Fruit fly (Drosophila melanogaster) whole organism, embryonic: ENCODE data around the gene CG13124.

Source experiments
- Ada2b ChIP-seq: fragments of 200-800 bp; sonication (Bioruptor generic); IDR thresholded peaks from 2 replicates; pipeline ENCODE4 v1.3.6; 2022; ENCODE audit warnings: missing biosample characterization, missing genetic modification characterization
- CG10979 ChIP-seq: fragments of 200-800 bp; sonication (Bioruptor generic); optimal IDR thresholded peaks from 2 replicates; lab custom pipeline; 2018; ENCODE audit warnings: missing biosample characterization, mild to moderate bottlenecking, missing genetic modification characterization, moderate library complexity
- CG11093 ChIP-seq: fragments of 200-800 bp; sonication (Bioruptor generic); IDR thresholded peaks from 3 replicates; pipeline ENCODE4 v1.3.6; 2022; ENCODE audit warnings: missing biosample characterization, missing genetic modification characterization
- CG1529 ChIP-seq: fragments of 200-800 bp; sonication (Bioruptor generic); optimal IDR thresholded peaks from 3 replicates; lab custom pipeline; 2018; ENCODE audit warnings: missing biosample characterization, missing genetic modification characterization
- CG15479 ChIP-seq: fragments of 200-800 bp; sonication (Bioruptor generic); optimal IDR thresholded peaks from 3 replicates; lab custom pipeline; 2019; ENCODE audit warnings: missing biosample characterization, mild to moderate bottlenecking, missing genetic modification characterization, moderate library complexity
- CG17612 ChIP-seq: fragments of 200-800 bp; sonication (Bioruptor generic); IDR thresholded peaks from 2 replicates; pipeline ENCODE4 v1.3.6; 2022; ENCODE audit warnings: missing biosample characterization, missing genetic modification characterization
- CG1832 ChIP-seq: fragments of 200-800 bp; sonication (Bioruptor generic); optimal IDR thresholded peaks from 2 replicates; lab custom pipeline; 2017; ENCODE audit warnings: missing biosample characterization, mild to moderate bottlenecking, missing genetic modification characterization, inconsistent platforms
- CG2116 ChIP-seq: fragments of 200-800 bp; sonication (Bioruptor generic); optimal IDR thresholded peaks from 3 replicates; lab custom pipeline; 2018; ENCODE audit warnings: missing biosample characterization, mild to moderate bottlenecking, missing genetic modification characterization
- CG2199 ChIP-seq: fragments of 200-800 bp; sonication (Bioruptor generic); IDR thresholded peaks from 3 replicates; pipeline ENCODE4 v1.3.6; 2022; ENCODE audit warnings: missing biosample characterization, missing genetic modification characterization
- CG3726 ChIP-seq: fragments of 200-800 bp; sonication (Bioruptor generic); IDR thresholded peaks from 3 replicates; pipeline ENCODE4, ENCODE4 v1.3.6; 2022; ENCODE audit warnings: missing biosample characterization, missing genetic modification characterization
- CG42726 ChIP-seq: fragments of 200-800 bp; sonication (Bioruptor generic); IDR thresholded peaks from 2 replicates; pipeline ENCODE4 v1.3.6; 2022; ENCODE audit warnings: missing biosample characterization, missing genetic modification characterization; ENCODE audit not compliant: partially characterized antibody
- CG4360 ChIP-seq: fragments of 200-800 bp; sonication (Bioruptor generic); IDR thresholded peaks from 2 replicates; pipeline ENCODE4 v1.3.6; 2022; ENCODE audit warnings: missing biosample characterization, missing genetic modification characterization
- CG7372 ChIP-seq: fragments of 200-800 bp; sonication (Bioruptor generic); IDR thresholded peaks from 2 replicates; pipeline ENCODE4 v1.3.6; 2022; ENCODE audit warnings: missing biosample characterization, missing genetic modification characterization
- CG8290 ChIP-seq, 3 experiments: fragments of 200-800 bp; sonication (Bioruptor generic); optimal IDR thresholded peaks; 2 replicates each; lab custom pipeline; 2016 to 2019; ENCODE audit warnings: missing biosample characterization in 3 of 3, missing genetic modification characterization in 3 of 3, mild to moderate bottlenecking in 2 of 3, moderate library complexity in 1 of 3
- CrebB ChIP-seq: fragments of 200-800 bp; sonication (Bioruptor generic); optimal IDR thresholded peaks from 3 replicates; lab custom pipeline; 2018; ENCODE audit warnings: missing biosample characterization, mild to moderate bottlenecking, missing genetic modification characterization
- Deaf1 ChIP-seq: fragments of 200-800 bp; optimal IDR thresholded peaks from 3 replicates; lab custom pipeline; 2019; ENCODE audit warnings: missing biosample characterization, mild to moderate bottlenecking, missing genetic modification characterization, moderate library complexity
- Hmr ChIP-seq: fragments of 200-800 bp; sonication (Bioruptor generic); optimal IDR thresholded peaks from 3 replicates; lab custom pipeline; 2017; ENCODE audit warnings: mild to moderate bottlenecking, missing biosample characterization, missing genetic modification reagents, missing genetic modification characterization
- Med ChIP-seq: fragments of 200-800 bp; sonication (Bioruptor generic); peaks from one replicate; lab custom pipeline; 2016; ENCODE audit warnings: missing biosample characterization, missing genetic modification characterization, mild to moderate bottlenecking, inconsistent platforms, moderate library complexity
- Myb ChIP-seq: fragments of 200-800 bp; sonication (Bioruptor generic); optimal IDR thresholded peaks from 2 replicates; lab custom pipeline; 2016; ENCODE audit warnings: missing biosample characterization, missing genetic modification characterization
- Nf-YB ChIP-seq: fragments of 200-800 bp; sonication (Bioruptor generic); optimal IDR thresholded peaks from 3 replicates; lab custom pipeline; 2019; ENCODE audit warnings: missing biosample characterization, mild to moderate bottlenecking, missing genetic modification characterization, moderate library complexity
- Nf-YC ChIP-seq: fragments of 200-800 bp; optimal IDR thresholded peaks from 3 replicates; lab custom pipeline; 2019; ENCODE audit warnings: missing biosample characterization, mild to moderate bottlenecking, missing genetic modification characterization, moderate library complexity
- Pdp1 ChIP-seq, 2 experiments: fragments of 200-800 bp; sonication (Bioruptor generic); optimal IDR thresholded peaks; 3 replicates each; lab custom pipeline; 2016; ENCODE audit warnings: missing biosample characterization in 2 of 2, missing genetic modification characterization in 2 of 2, mild to moderate bottlenecking in 1 of 2, moderate library complexity in 1 of 2
- Trl ChIP-seq, 3 experiments: fragments of >200 bp in 2 of 3; fragments of 200-800 bp in 1 of 3; sonication (Bioruptor generic) in 1 of 3; optimal IDR thresholded peaks; 2 replicates in 1 of 3; 3 replicates in 2 of 3; lab custom pipeline; 2016 to 2017; ENCODE audit warnings: missing biosample characterization in 1 of 3, missing genetic modification characterization in 1 of 3
- Xrp1 ChIP-seq: fragments of 200-800 bp; sonication (Bioruptor generic); IDR thresholded peaks from 2 replicates; pipeline ENCODE4 v1.3.6; 2022; ENCODE audit warnings: missing biosample characterization, missing genetic modification characterization
- abd-A ChIP-seq: fragments of 200-800 bp; sonication (Bioruptor generic); optimal IDR thresholded peaks from 3 replicates; lab custom pipeline; 2019; ENCODE audit warnings: missing biosample characterization, mild to moderate bottlenecking, missing genetic modification characterization, moderate library complexity
- ara ChIP-seq: fragments of 200-800 bp; sonication (Bioruptor generic); IDR thresholded peaks from 2 replicates; pipeline ENCODE4 v1.3.6; 2022; ENCODE audit warnings: missing biosample characterization, missing genetic modification characterization
- btn ChIP-seq: fragments of 200-800 bp; sonication (Bioruptor generic); optimal IDR thresholded peaks from 2 replicates; lab custom pipeline; 2016; ENCODE audit warnings: missing biosample characterization, missing genetic modification characterization
- cg ChIP-seq: fragments of 200-800 bp; sonication (Bioruptor generic); optimal IDR thresholded peaks from 3 replicates; lab custom pipeline; 2019; ENCODE audit warnings: missing biosample characterization, mild to moderate bottlenecking, missing genetic modification characterization, moderate library complexity
- chm ChIP-seq: fragments of 200-800 bp; sonication (Bioruptor generic); IDR thresholded peaks from 2 replicates; pipeline ENCODE4 v1.3.6; 2022; ENCODE audit warnings: missing biosample characterization, missing genetic modification characterization
- ci ChIP-seq: fragments of 200-800 bp; sonication (Bioruptor generic); IDR thresholded peaks from 3 replicates; pipeline ENCODE4 v1.3.6; 2022; ENCODE audit warnings: missing biosample characterization, missing genetic modification characterization
- cwo ChIP-seq: fragments of 200-800 bp; sonication (Bioruptor generic); optimal IDR thresholded peaks from 3 replicates; lab custom pipeline; 2017; ENCODE audit warnings: missing biosample characterization, missing genetic modification characterization, mild to moderate bottlenecking, moderate library complexity, missing genetic modification reagents
- gcm ChIP-seq: fragments of 200-800 bp; sonication (Bioruptor generic); optimal IDR thresholded peaks from 2 replicates; lab custom pipeline; 2019; ENCODE audit warnings: missing biosample characterization, mild to moderate bottlenecking, missing genetic modification characterization, moderate library complexity
- gem ChIP-seq: fragments of 200-800 bp; sonication (Bioruptor generic); optimal IDR thresholded peaks from 2 replicates; lab custom pipeline; 2019; ENCODE audit warnings: missing biosample characterization, mild to moderate bottlenecking, missing genetic modification characterization, moderate library complexity
- kay ChIP-seq: fragments of 200-800 bp; sonication (Bioruptor generic); optimal IDR thresholded peaks from 2 replicates; lab custom pipeline; 2016; ENCODE audit warnings: missing biosample characterization, missing genetic modification characterization
- klu ChIP-seq: fragments of 200-800 bp; sonication (Bioruptor generic); IDR thresholded peaks from 2 replicates; pipeline ENCODE4 v1.3.6; 2022; ENCODE audit warnings: missing biosample characterization, missing genetic modification characterization
- kni ChIP-seq: fragments of 200-800 bp; sonication (Bioruptor generic); optimal IDR thresholded peaks from 3 replicates; lab custom pipeline; 2017; ENCODE audit warnings: mild to moderate bottlenecking, missing biosample characterization, missing genetic modification reagents, missing genetic modification characterization
- mirr ChIP-seq: fragments of 200-800 bp; sonication (Bioruptor generic); optimal IDR thresholded peaks from 3 replicates; lab custom pipeline; 2018; ENCODE audit warnings: missing biosample characterization, mild to moderate bottlenecking, missing genetic modification characterization
- nau ChIP-seq: fragments of 200-800 bp; sonication (Bioruptor generic); optimal IDR thresholded peaks from 3 replicates; lab custom pipeline; 2017; ENCODE audit warnings: missing biosample characterization, mild to moderate bottlenecking, missing genetic modification characterization, missing genetic modification reagents
- oc ChIP-seq: fragments of 200-800 bp; sonication (Bioruptor generic); optimal IDR thresholded peaks from 2 replicates; lab custom pipeline; 2018; ENCODE audit warnings: missing biosample characterization, mild to moderate bottlenecking, missing genetic modification characterization, moderate library complexity
- pan ChIP-seq, 4 experiments: fragments of >200 bp in 3 of 4; fragments of 200-800 bp in 1 of 4; sonication (Bioruptor generic) in 1 of 4; optimal IDR thresholded peaks in 3 of 4; IDR thresholded peaks in 1 of 4; 2 replicates each; pipeline versions ENCODE4 v1.3.6 to Lab custom; 2017 to 2022; ENCODE audit warnings: missing biosample characterization in 2 of 4, missing genetic modification characterization in 2 of 4, mixed read lengths in 1 of 4
- row ChIP-seq: fragments of 200-800 bp; sonication (Bioruptor generic); IDR thresholded peaks from 3 replicates; pipeline ENCODE4 v1.3.6; 2022; ENCODE audit warnings: missing biosample characterization, missing genetic modification characterization
- salm ChIP-seq: fragments of 200-800 bp; sonication (Bioruptor generic); optimal IDR thresholded peaks from 2 replicates; lab custom pipeline; 2018; ENCODE audit warnings: missing biosample characterization, mild to moderate bottlenecking, missing genetic modification characterization
- sna ChIP-seq: fragments of 200-800 bp; sonication (Bioruptor generic); IDR thresholded peaks from 2 replicates; pipeline ENCODE4 v1.3.6; 2022; ENCODE audit warnings: missing biosample characterization, missing genetic modification characterization; ENCODE audit not compliant: partially characterized antibody
- zen ChIP-seq: fragments of 200-800 bp; sonication (Bioruptor generic); optimal IDR thresholded peaks from 3 replicates; lab custom pipeline; 2018; ENCODE audit warnings: missing biosample characterization, mild to moderate bottlenecking, missing genetic modification characterization, moderate library complexity
- zen2 ChIP-seq: fragments of 200-800 bp; sonication (Bioruptor generic); IDR thresholded peaks from 3 replicates; pipeline ENCODE4 v1.3.6; 2022; ENCODE audit warnings: missing biosample characterization, missing genetic modification characterization; ENCODE audit not compliant: partially characterized antibody

CG13124 gene

dm6 chr2L:9907320-9908256 is 845 bp downstream of the CG13124 start (continued):
- 0 out of 3 replicates have a peak, but pooled peaks have one; percentile 32 for TF ChIP-seq zen2 (GFP tag; lab: Robert Waterston, UW)
- TF ChIP-seq CG4360 (GFP tag; lab: Robert Waterston, UW) = peak; percentile 92
- no peak for TF ChIP-seq btn (GFP tag; lab: Kevin White, UChicago)
- TF ChIP-seq CG3726 = 0 out of 3 replicates have a peak, but pooled peaks have one; percentile 12
- peak; percentile 90 for TF ChIP-seq abd-A
- TF ChIP-seq Ada2b (GFP tag; lab: Robert Waterston, UW) = 0 out of 2 replicates have a peak, but pooled peaks have one; percentile 4
- peak; percentile 1 for TF ChIP-seq Hmr (GFP tag; lab: Kevin White, UChicago)
- TF ChIP-seq oc (tag; lab: Kevin White, UChicago) = peak; percentile 37
- no peak for TF ChIP-seq CG42726
- peak; percentile 96 for TF ChIP-seq CG7372 (GFP tag; lab: Robert Waterston, UW)
- TF ChIP-seq kni = peak; percentile 27
- TF ChIP-seq cwo = no peak
- TF ChIP-seq nau (GFP tag; lab: Kevin White, UChicago) = peak; percentile 30
- TF ChIP-seq CG15479 (GFP tag; lab: Kevin White, UChicago) = no peak
- peak; percentile 8 for TF ChIP-seq kay (GFP tag; lab: Kevin White, UChicago)
- peak; percentile 66 for TF ChIP-seq CG10979 (tag; lab: Kevin White, UChicago)
- TF ChIP-seq row (GFP tag; lab: Robert Waterston, UW) = peak; percentile 26; the same call in 1 of the 3 replicates
- no peak for TF ChIP-seq CG8290 (GFP tag; optimal IDR thresholded peaks at IDR 0.05; lab: Kevin White, UChicago)
- TF ChIP-seq CG8290 (tag; optimal IDR thresholded peaks at IDR 0.05; lab: Kevin White, UChicago) = peak in 1 of 2 experiments; percentile 56
- no peak for TF ChIP-seq zen
- 0 out of 2 replicates have a peak, but pooled peaks have one; percentile 45 for TF ChIP-seq chm (GFP tag; lab: Robert Waterston, UW)
- TF ChIP-seq klu (GFP tag; lab: Robert Waterston, UW) = peak; percentile 44; the same call in 1 of the 2 replicates
- peak; percentile 86 for TF ChIP-seq Med (GFP tag; lab: Kevin White, UChicago)
- no peak for TF ChIP-seq CG17612
- TF ChIP-seq cg (GFP tag; lab: Kevin White, UChicago) = peak; percentile 85
- TF ChIP-seq mirr (GFP tag; lab: Kevin White, UChicago) = peak; percentile 42
- TF ChIP-seq Trl (optimal IDR thresholded peaks at IDR 0.05; lab: Kevin White, UChicago) = peak in 1 of 2 experiments; percentile 9
- no peak for TF ChIP-seq Trl (GFP tag; optimal IDR thresholded peaks at IDR 0.05; lab: Kevin White, UChicago)
- TF ChIP-seq CrebB = peak; percentile 43
- TF ChIP-seq CG1529 = no peak
- no peak for TF ChIP-seq ara (GFP tag; lab: Robert Waterston, UW)
- no peak for TF ChIP-seq pan (optimal IDR thresholded peaks at IDR 0.05; lab: Kevin White, UChicago)
- no peak for TF ChIP-seq pan (GFP tag; optimal IDR thresholded peaks at IDR 0.05 in 1 of 2, IDR thresholded peaks at IDR 0.05 in 1 of 2)
- TF ChIP-seq CG1832 (GFP tag; lab: Kevin White, UChicago) = peak; percentile 46
- no peak for TF ChIP-seq Myb (GFP tag; lab: Kevin White, UChicago)
- TF ChIP-seq gcm (GFP tag; lab: Kevin White, UChicago) = peak; percentile 9
- TF ChIP-seq Pdp1 (GFP tag; optimal IDR thresholded peaks at IDR 0.05; lab: Kevin White, UChicago) = peak in 1 of 2 experiments; percentile 10
- TF ChIP-seq Nf-YB (GFP tag; lab: Kevin White, UChicago) = peak; percentile 33
- TF ChIP-seq ci (GFP tag; lab: Robert Waterston, UW) = peak; percentile 37; the same call in 2 of the 3 replicates
- TF ChIP-seq gem = no peak
- no peak for TF ChIP-seq sna (GFP tag; lab: Robert Waterston, UW)
- no peak for TF ChIP-seq CG11093
- peak; percentile 52 for TF ChIP-seq Deaf1 (tag; lab: Kevin White, UChicago)
- peak; percentile 6 for TF ChIP-seq CG2116
- TF ChIP-seq CG2199 (GFP tag; lab: Robert Waterston, UW) = peak; percentile 67; the same call in 1 of the 3 replicates
- TF ChIP-seq Nf-YC = peak; percentile 48
- TF ChIP-seq Xrp1 (GFP tag; lab: Robert Waterston, UW) = no peak
- TF ChIP-seq salm (tag; lab: Kevin White, UChicago) = no peak
